Fruit fly (Drosophila melanogaster) whole organism, prepupa: ENCODE results near the gene CG31643.

ENCODE experiments used
- CG11294 ChIP-seq: fragments of 200-800 bp; sonication (Bioruptor generic); IDR thresholded peaks from 2 replicates; pipeline ENCODE4 v1.3.6; 2022; ENCODE audit warnings: missing biosample characterization, missing genetic modification characterization
- CG34406 ChIP-seq: fragments of 200-800 bp; sonication (Bioruptor generic); optimal IDR thresholded peaks from 3 replicates; lab custom pipeline; 2016; ENCODE audit warnings: missing biosample characterization, missing genetic modification characterization
- CG6276 ChIP-seq: fragments of 200-800 bp; sonication (Bioruptor generic); optimal IDR thresholded peaks from 2 replicates; lab custom pipeline; 2017; ENCODE audit warnings: missing biosample characterization, mild to moderate bottlenecking, missing genetic modification characterization
- Eip75B ChIP-seq: fragments of 200-800 bp; sonication (Bioruptor generic); optimal IDR thresholded peaks from 3 replicates; lab custom pipeline; 2016; ENCODE audit warnings: missing biosample characterization, missing genetic modification characterization
- eg ChIP-seq: fragments of 200-800 bp; sonication (Bioruptor generic); IDR thresholded peaks from 3 replicates; pipeline ENCODE4 v1.3.6; 2022; ENCODE audit warnings: missing biosample characterization, missing genetic modification characterization
- net ChIP-seq: fragments of 200-800 bp; sonication (Bioruptor generic); optimal IDR thresholded peaks from 3 replicates; lab custom pipeline; 2016; ENCODE audit warnings: missing biosample characterization, missing genetic modification characterization
- salr ChIP-seq, 2 experiments: fragments of 200-800 bp; sonication (Bioruptor generic); optimal IDR thresholded peaks; 3 replicates each; lab custom pipeline; 2016 to 2018; ENCODE audit warnings: missing biosample characterization in 2 of 2, missing genetic modification characterization in 2 of 2, mild to moderate bottlenecking in 1 of 2

DNA sequence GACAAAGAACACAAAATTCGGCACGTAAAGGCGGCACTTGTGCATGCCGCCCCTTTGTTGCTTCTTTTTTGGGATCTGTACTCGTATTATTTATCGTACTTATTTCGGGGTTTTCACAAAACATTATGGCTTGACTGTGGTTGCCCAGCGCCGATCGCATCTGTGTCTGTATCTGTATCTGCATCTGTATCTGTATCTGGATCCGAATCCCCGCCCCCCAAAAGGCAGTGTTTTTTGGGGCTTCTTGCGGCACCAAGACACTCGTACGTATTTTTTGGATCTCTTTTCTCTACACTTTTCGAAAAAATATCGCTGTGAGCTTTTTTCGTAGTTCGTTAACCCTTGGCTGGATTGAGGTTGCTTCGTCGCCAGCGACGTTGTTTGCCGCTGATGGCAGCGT, 49.8 kb downstream of the CG31643 start:
- no peak for TF ChIP-seq eg (GFP tag; lab: Robert Waterston, UW)
- no peak for TF ChIP-seq net (GFP tag; lab: Kevin White, UChicago)
- no peak for TF ChIP-seq CG11294 (GFP tag; lab: Robert Waterston, UW)
- no peak for TF ChIP-seq salr (GFP tag; optimal IDR thresholded peaks at IDR 0.05; lab: Kevin White, UChicago)
- TF ChIP-seq CG6276 (GFP tag; lab: Kevin White, UChicago) = no peak
- TF ChIP-seq Eip75B (GFP tag; lab: Kevin White, UChicago) = no peak
- TF ChIP-seq CG34406 = no peak
